Worm (Caenorhabditis elegans): ENCODE measurements around the gene srh-200.

srh-200 gene

ce11 chrV:7683907-7684655 is 30.6 kb upstream of the srh-200 start, which contains the start of gene sre-11:
TSS of gene sre-11 (minus strand) at chrV:7683957.
- TF ChIP-seq snpc-4 (tag; optimal IDR thresholded peaks at IDR 0.05) = no peak
- no peak for TF ChIP-seq daf-12 (tag; optimal IDR thresholded peaks at IDR 0.05)
- TF ChIP-seq nhr-77 (tag; optimal IDR thresholded peaks at IDR 0.05) = no peak
- no peak for TF ChIP-seq elt-3 (tag; optimal IDR thresholded peaks at IDR 0.05)
- TF ChIP-seq mdl-1 (tag; optimal IDR thresholded peaks at IDR 0.05) = no peak
- TF ChIP-seq pqm-1 (tag; optimal IDR thresholded peaks at IDR 0.05) = no peak
- TF ChIP-seq skn-1 (tag; optimal IDR thresholded peaks at IDR 0.05) = no peak
- TF ChIP-seq sea-2 (GFP tag; optimal IDR thresholded peaks at IDR 0.05) = no peak
- no peak for TF ChIP-seq elt-1 (tag; optimal IDR thresholded peaks at IDR 0.05)
- TF ChIP-seq lsy-12 (tag; optimal IDR thresholded peaks at IDR 0.05) = no peak
- no peak for TF ChIP-seq nhr-67 (tag; optimal IDR thresholded peaks at IDR 0.05)
- no peak for TF ChIP-seq zag-1 (tag; optimal IDR thresholded peaks at IDR 0.05)

- TF ChIP-seq hmg-11 (tag; optimal IDR thresholded peaks at IDR 0.05) (no peak), nhr-25 (tag; optimal IDR thresholded peaks at IDR 0.05) (peak; percentile 25), ztf-11 (tag; optimal IDR thresholded peaks at IDR 0.05) (no peak), daf-12 (tag; optimal IDR thresholded peaks at IDR 0.05) (no peak), mml-1 (tag; optimal IDR thresholded peaks at IDR 0.05) (no peak), egl-5 (tag; optimal IDR thresholded peaks at IDR 0.05) (peak; percentile 29), elt-2 (tag; optimal IDR thresholded peaks at IDR 0.05) (peak; percentile 32), nhr-43 (tag; optimal IDR thresholded peaks at IDR 0.05; ENCODE audit: poor library complexity, severe bottlenecking) (no peak), zag-1 (tag; optimal IDR thresholded peaks at IDR 0.05) (no peak), nhr-23 (tag; optimal IDR thresholded peaks at IDR 0.05) (peak; percentile 36), ceh-28 (tag; optimal IDR thresholded peaks at IDR 0.05) (peak; percentile 65), skn-1 (tag; optimal IDR thresholded peaks at IDR 0.05) (no peak), unc-62 (GFP tag; optimal IDR thresholded peaks at IDR 0.05) (no peak), fkh-2 (tag; optimal IDR thresholded peaks at IDR 0.05) (no peak), pqm-1 (tag; optimal IDR thresholded peaks at IDR 0.05) (peak; percentile 74)
Measured at ce11 chrV:7681388-7681787, 27.9 kb upstream of the srh-200 start, which contains the start of gene cyp-33A1. TSS of gene cyp-33A1 (minus strand) at chrV:7681459.

- TF ChIP-seq fkh-2 (tag; optimal IDR thresholded peaks at IDR 0.05) (no peak), nhr-77 (tag; optimal IDR thresholded peaks at IDR 0.05) (no peak), daf-12 (tag; optimal IDR thresholded peaks at IDR 0.05) (no peak), elt-3 (tag; optimal IDR thresholded peaks at IDR 0.05) (no peak)
Measured at ce11 chrV:7675904-7676303, 22.4 kb upstream of the srh-200 start, which contains the start of gene C12D5.3. TSS of gene C12D5.3 (plus strand) at chrV:7676204.

- TF ChIP-seq hmg-11 (tag; optimal IDR thresholded peaks at IDR 0.05) (no peak), nhr-77 (tag; optimal IDR thresholded peaks at IDR 0.05) (no peak)
Measured at ce11 chrV:7672258-7672657, 18.8 kb upstream of the srh-200 start, which contains the start of gene C12D5.4. TSS of gene C12D5.4 (plus strand) at chrV:7672558.

- no peak for TF ChIP-seq egl-27 (tag; optimal IDR thresholded peaks at IDR 0.05)
Measured at ce11 chrV:7667940-7668339, 14.5 kb upstream of the srh-200 start, which contains the start of gene C12D5.5. TSS of gene C12D5.5 (plus strand) at chrV:7668240.

- no peak for TF ChIP-seq tbx-2 (tag; optimal IDR thresholded peaks at IDR 0.05)
- no peak for TF ChIP-seq jun-1 (tag; optimal IDR thresholded peaks at IDR 0.05)
- TF ChIP-seq nfya-1 (tag; optimal IDR thresholded peaks at IDR 0.05; ENCODE audit: insufficient read depth) = no peak
- no peak for TF ChIP-seq ceh-82 (tag; optimal IDR thresholded peaks at IDR 0.05)
- TF ChIP-seq fos-1 (tag; optimal IDR thresholded peaks at IDR 0.05) = no peak
Measured at ce11 chrV:7651757-7652156, 1.7 kb downstream of the srh-200 start, which contains the start of gene srh-234. TSS of gene srh-234 (minus strand) at chrV:7651857.
